Fruit fly (Drosophila melanogaster) whole organism, embryonic: Measurements from ENCODE around the gene Hand.

ENCODE experiments used
- BEAF-32 ChIP-seq: fragments of 200-800 bp; sonication (Bioruptor generic); optimal IDR thresholded peaks from 3 replicates; lab custom pipeline; 2017; ENCODE audit warnings: missing biosample characterization, missing genetic modification characterization, mild to moderate bottlenecking, moderate library complexity, missing genetic modification reagents
- CG10543 ChIP-seq: fragments of 200-800 bp; sonication (Bioruptor generic); optimal IDR thresholded peaks from 3 replicates; lab custom pipeline; 2017; ENCODE audit warnings: missing biosample characterization, mild to moderate bottlenecking, missing genetic modification characterization, moderate library complexity
- CG11695 ChIP-seq: fragments of 200-800 bp; sonication (Bioruptor generic); IDR thresholded peaks from 3 replicates; pipeline ENCODE4 v1.3.6; 2022; ENCODE audit warnings: missing biosample characterization, missing genetic modification characterization
- CG13287 ChIP-seq: fragments of 200-800 bp; sonication (Bioruptor generic); IDR thresholded peaks from 2 replicates; pipeline ENCODE4 v1.3.6; 2022; ENCODE audit warnings: missing biosample characterization, missing genetic modification characterization; ENCODE audit not compliant: partially characterized antibody
- CG13775 ChIP-seq: fragments of 200-800 bp; sonication (Bioruptor generic); optimal IDR thresholded peaks from 3 replicates; lab custom pipeline; 2017; ENCODE audit warnings: missing biosample characterization, mild to moderate bottlenecking, missing genetic modification characterization
- CG1603 ChIP-seq: fragments of 200-800 bp; sonication (Bioruptor generic); optimal IDR thresholded peaks from 2 replicates; lab custom pipeline; 2019; ENCODE audit warnings: missing biosample characterization, mild to moderate bottlenecking, missing genetic modification characterization, moderate library complexity
- CG16813 ChIP-seq: fragments of 200-800 bp; sonication (Bioruptor generic); IDR thresholded peaks from 3 replicates; pipeline ENCODE4 v1.3.6; 2022; ENCODE audit warnings: missing biosample characterization, missing genetic modification characterization; ENCODE audit not compliant: partially characterized antibody
- CG16815 ChIP-seq: fragments of 200-800 bp; sonication (Bioruptor generic); optimal IDR thresholded peaks from 3 replicates; lab custom pipeline; 2017; ENCODE audit warnings: missing biosample characterization, mild to moderate bottlenecking, missing genetic modification characterization
- CG17361 ChIP-seq: fragments of 200-800 bp; sonication (Bioruptor generic); IDR thresholded peaks from 3 replicates; pipeline ENCODE4 v1.3.6; 2022; ENCODE audit warnings: missing biosample characterization, missing genetic modification characterization
- CG17829 ChIP-seq: fragments of 200-800 bp; optimal IDR thresholded peaks from 2 replicates; lab custom pipeline; 2019; ENCODE audit warnings: missing biosample characterization, mild to moderate bottlenecking, missing genetic modification characterization, moderate library complexity
- CG30403 ChIP-seq: fragments of 200-800 bp; sonication (Bioruptor generic); optimal IDR thresholded peaks from 3 replicates; lab custom pipeline; 2016; ENCODE audit warnings: missing biosample characterization, missing genetic modification characterization
- CG3065 ChIP-seq: fragments of 200-800 bp; sonication (Bioruptor generic); optimal IDR thresholded peaks from 2 replicates; lab custom pipeline; 2016; ENCODE audit warnings: missing biosample characterization, missing genetic modification characterization
- CG42726 ChIP-seq: fragments of 200-800 bp; sonication (Bioruptor generic); IDR thresholded peaks from 2 replicates; pipeline ENCODE4 v1.3.6; 2022; ENCODE audit warnings: missing biosample characterization, missing genetic modification characterization; ENCODE audit not compliant: partially characterized antibody
- CG4730 ChIP-seq: fragments of 200-800 bp; sonication (Bioruptor generic); IDR thresholded peaks from 2 replicates; pipeline ENCODE4 v1.3.6; 2022; ENCODE audit warnings: missing biosample characterization, missing genetic modification characterization
- CG7839 ChIP-seq: fragments of 200-800 bp; sonication (Bioruptor generic); optimal IDR thresholded peaks from 3 replicates; lab custom pipeline; 2018; ENCODE audit warnings: missing biosample characterization, mild to moderate bottlenecking, missing genetic modification characterization, moderate library complexity
- CG8290 ChIP-seq, 3 experiments: fragments of 200-800 bp; sonication (Bioruptor generic); optimal IDR thresholded peaks; 2 replicates each; lab custom pipeline; 2016 to 2019; ENCODE audit warnings: missing biosample characterization in 3 of 3, missing genetic modification characterization in 3 of 3, mild to moderate bottlenecking in 2 of 3, moderate library complexity in 1 of 3
- CG8359 ChIP-seq: fragments of 200-800 bp; sonication (Bioruptor generic); optimal IDR thresholded peaks from 2 replicates; lab custom pipeline; 2017; ENCODE audit warnings: missing biosample characterization, mild to moderate bottlenecking, missing genetic modification characterization, borderline replicate concordance
- CG8924 ChIP-seq: fragments of 200-800 bp; optimal IDR thresholded peaks from 3 replicates; lab custom pipeline; 2019; ENCODE audit warnings: missing biosample characterization, mild to moderate bottlenecking, missing genetic modification characterization, moderate library complexity
- Dll ChIP-seq: fragments of 200-800 bp; sonication (Bioruptor generic); IDR thresholded peaks from 4 replicates; pipeline ENCODE4 v1.3.6; 2022; ENCODE audit warnings: missing biosample characterization, missing genetic modification characterization; ENCODE audit not compliant: partially characterized antibody
- Fer3 ChIP-seq: fragments of 200-800 bp; sonication (Bioruptor generic); optimal IDR thresholded peaks from 2 replicates; lab custom pipeline; 2018; ENCODE audit warnings: missing biosample characterization, mild to moderate bottlenecking, missing genetic modification characterization, moderate library complexity
- GATAe ChIP-seq: fragments of 200-800 bp; sonication (Bioruptor generic); conservative IDR thresholded peaks from 2 replicates; pipeline ENCODE4 v1.3.6; 2022; ENCODE audit warnings: missing biosample characterization, missing genetic modification characterization
- Hr3 ChIP-seq: fragments of 200-800 bp; sonication (Bioruptor generic); optimal IDR thresholded peaks from 3 replicates; lab custom pipeline; 2016; ENCODE audit warnings: missing biosample characterization, missing genetic modification characterization
- Mes4 ChIP-seq: fragments of 200-800 bp; sonication (Bioruptor generic); optimal IDR thresholded peaks from 2 replicates; lab custom pipeline; 2016; ENCODE audit warnings: missing biosample characterization, missing genetic modification characterization
- Optix ChIP-seq: fragments of 200-800 bp; sonication (Bioruptor generic); IDR thresholded peaks from 3 replicates; pipeline ENCODE4 v1.3.6; 2022; ENCODE audit warnings: missing biosample characterization, missing genetic modification characterization
- Ptx1 ChIP-seq: fragments of 200-800 bp; sonication (Bioruptor generic); IDR thresholded peaks from 2 replicates; pipeline ENCODE4 v1.3.6; 2022; ENCODE audit warnings: missing biosample characterization, missing genetic modification characterization
- Ravus ChIP-seq: fragments of 200-800 bp; sonication (Bioruptor generic); IDR thresholded peaks from 2 replicates; pipeline ENCODE4 v1.3.6; 2022; ENCODE audit warnings: missing biosample characterization, missing genetic modification characterization
- Side ChIP-seq: fragments of 200-800 bp; sonication (Bioruptor generic); optimal IDR thresholded peaks from 2 replicates; lab custom pipeline; 2016; ENCODE audit warnings: missing biosample characterization, missing genetic modification characterization
- Sin3A ChIP-seq: fragments of >200 bp; optimal IDR thresholded peaks from 2 replicates; lab custom pipeline; 2018
- Sox102F ChIP-seq: fragments of 200-800 bp; sonication (Bioruptor generic); optimal IDR thresholded peaks from 2 replicates; lab custom pipeline; 2018; ENCODE audit warnings: missing biosample characterization, mild to moderate bottlenecking, missing genetic modification characterization, moderate library complexity
- TFAM ChIP-seq: fragments of 200-800 bp; sonication (Bioruptor generic); optimal IDR thresholded peaks from 2 replicates; lab custom pipeline; 2017; ENCODE audit warnings: missing biosample characterization, missing genetic modification characterization, inconsistent platforms
- Xbp1 ChIP-seq: fragments of 200-800 bp; sonication (Bioruptor generic); optimal IDR thresholded peaks from 3 replicates; lab custom pipeline; 2016; ENCODE audit warnings: missing biosample characterization, mild to moderate bottlenecking, missing genetic modification characterization
- az2 ChIP-seq: fragments of 200-800 bp; sonication (Bioruptor generic); optimal IDR thresholded peaks from 3 replicates; lab custom pipeline; 2016; ENCODE audit warnings: missing biosample characterization, missing genetic modification characterization
- bab2 ChIP-seq: fragments of 200-800 bp; sonication (Bioruptor generic); optimal IDR thresholded peaks from 2 replicates; lab custom pipeline; 2016; ENCODE audit warnings: missing biosample characterization, missing genetic modification characterization
- croc ChIP-seq: fragments of 200-800 bp; sonication (Bioruptor generic); conservative IDR thresholded peaks from 3 replicates; pipeline ENCODE4 v1.3.6; 2022; ENCODE audit warnings: missing biosample characterization, missing genetic modification characterization
- da ChIP-seq: fragments of 200-800 bp; sonication (Bioruptor generic); optimal IDR thresholded peaks from 2 replicates; lab custom pipeline; 2016; ENCODE audit warnings: missing biosample characterization, missing genetic modification characterization
- gcm ChIP-seq: fragments of 200-800 bp; sonication (Bioruptor generic); optimal IDR thresholded peaks from 2 replicates; lab custom pipeline; 2019; ENCODE audit warnings: missing biosample characterization, mild to moderate bottlenecking, missing genetic modification characterization, moderate library complexity
- grau ChIP-seq: fragments of 200-800 bp; optimal IDR thresholded peaks from 3 replicates; lab custom pipeline; 2019; ENCODE audit warnings: missing biosample characterization, mild to moderate bottlenecking, missing genetic modification characterization, moderate library complexity
- grn ChIP-seq: fragments of 200-800 bp; sonication (Bioruptor generic); optimal IDR thresholded peaks from 3 replicates; lab custom pipeline; 2017; ENCODE audit warnings: missing biosample characterization, missing genetic modification characterization
- kay ChIP-seq: fragments of 200-800 bp; sonication (Bioruptor generic); optimal IDR thresholded peaks from 2 replicates; lab custom pipeline; 2016; ENCODE audit warnings: missing biosample characterization, missing genetic modification characterization
- klu ChIP-seq: fragments of 200-800 bp; sonication (Bioruptor generic); IDR thresholded peaks from 2 replicates; pipeline ENCODE4 v1.3.6; 2022; ENCODE audit warnings: missing biosample characterization, missing genetic modification characterization
- lbe ChIP-seq: fragments of 200-800 bp; sonication (Bioruptor generic); optimal IDR thresholded peaks from 2 replicates; lab custom pipeline; 2016; ENCODE audit warnings: missing biosample characterization, mild to moderate bottlenecking, missing genetic modification characterization
- lmd ChIP-seq: fragments of 200-800 bp; sonication (Bioruptor generic); IDR thresholded peaks from 2 replicates; pipeline ENCODE4 v1.3.6; 2022; ENCODE audit warnings: missing biosample characterization, missing genetic modification characterization
- nerfin-2 ChIP-seq: fragments of 200-800 bp; sonication (Bioruptor generic); IDR thresholded peaks from 2 replicates; pipeline ENCODE4 v1.3.6; 2022; ENCODE audit warnings: missing biosample characterization, missing genetic modification characterization; ENCODE audit not compliant: partially characterized antibody
- pum ChIP-seq: fragments of 200-800 bp; sonication (Bioruptor generic); optimal IDR thresholded peaks from 2 replicates; lab custom pipeline; 2016; ENCODE audit warnings: missing biosample characterization, missing genetic modification characterization
- pzg ChIP-seq: fragments of 200-800 bp; sonication (Bioruptor generic); optimal IDR thresholded peaks from 3 replicates; lab custom pipeline; 2018; ENCODE audit warnings: missing biosample characterization, mild to moderate bottlenecking, missing genetic modification characterization, moderate library complexity
- sens-2 ChIP-seq: fragments of 200-800 bp; sonication (Bioruptor generic); IDR thresholded peaks from 2 replicates; pipeline ENCODE4 v1.3.6; 2022; ENCODE audit warnings: missing biosample characterization, missing genetic modification characterization
- slp2 ChIP-seq: fragments of 200-800 bp; sonication (Bioruptor generic); optimal IDR thresholded peaks from 2 replicates; lab custom pipeline; 2016; ENCODE audit warnings: missing biosample characterization, missing genetic modification characterization
- stc ChIP-seq: fragments of 200-800 bp; sonication (Bioruptor generic); IDR thresholded peaks from 2 replicates; pipeline ENCODE4 v1.3.6; 2022; ENCODE audit warnings: missing biosample characterization, missing genetic modification characterization
- tx ChIP-seq: fragments of 200-800 bp; sonication (Bioruptor generic); optimal IDR thresholded peaks from 2 replicates; lab custom pipeline; 2016; ENCODE audit warnings: missing biosample characterization, missing genetic modification characterization

The Hand gene

dm6 chr2L:10314327-10315210 is 19.4 kb upstream of the Hand start, which contains the start of the genes Usp14 and CG4972 (continued):
- TF ChIP-seq az2 (GFP tag; lab: Kevin White, UChicago) (no peak), sens-2 (GFP tag; lab: Robert Waterston, UW) (no peak), Side (GFP tag; lab: Kevin White, UChicago) (no peak), BEAF-32 (peak; percentile 80), CG13775 (GFP tag; lab: Kevin White, UChicago) (peak; percentile 8), Dll (GFP tag; lab: Robert Waterston, UW) (peak; percentile 52; the same call in 1 of the 4 replicates), CG8290 (GFP tag; optimal IDR thresholded peaks at IDR 0.05; lab: Kevin White, UChicago) (peak; percentile 6), CG8290 (tag; optimal IDR thresholded peaks at IDR 0.05; lab: Kevin White, UChicago) (no peak), Optix (GFP tag; lab: Robert Waterston, UW) (no peak), CG8359 (GFP tag; lab: Kevin White, UChicago) (no peak), CG17361 (peak; percentile 77; the same call in 2 of the 3 replicates), pzg (GFP tag; lab: Kevin White, UChicago) (peak; percentile 40), gcm (no peak), CG11695 (GFP tag; lab: Robert Waterston, UW) (no peak), CG8924 (tag; lab: Kevin White, UChicago) (peak; percentile 40), Ravus (GFP tag; lab: Robert Waterston, UW) (no peak), CG7839 (tag; lab: Kevin White, UChicago) (no peak), Fer3 (no peak), CG4730 (GFP tag; lab: Robert Waterston, UW) (no peak), Hr3 (GFP tag; lab: Kevin White, UChicago) (peak; percentile 0), lmd (no peak), kay (GFP tag; lab: Kevin White, UChicago) (no peak), CG13287 (GFP tag; lab: Robert Waterston, UW) (peak; percentile 23; the same call in 1 of the 2 replicates), CG1603 (peak; percentile 99), CG42726 (GFP tag; lab: Robert Waterston, UW) (0 out of 2 replicates have a peak, but pooled peaks have one; percentile 9), grn (no peak), CG3065 (GFP tag; lab: Kevin White, UChicago) (no peak), GATAe (no peak), CG16813 (GFP tag; lab: Robert Waterston, UW) (0 out of 3 replicates have a peak, but pooled peaks have one; percentile 41), pum (GFP tag; lab: Kevin White, UChicago) (no peak), Sin3A (no peak), nerfin-2 (GFP tag; lab: Robert Waterston, UW) (no peak), stc (no peak), CG17829 (tag; lab: Kevin White, UChicago) (peak; percentile 19), Ptx1 (no peak), CG16815 (GFP tag; lab: Kevin White, UChicago) (no peak), da (GFP tag; lab: Kevin White, UChicago) (no peak), CG10543 (GFP tag; lab: Kevin White, UChicago) (no peak), tx (GFP tag; lab: Kevin White, UChicago) (no peak), bab2 (GFP tag; lab: Kevin White, UChicago) (no peak), Mes4 (GFP tag; lab: Kevin White, UChicago) (no peak), slp2 (no peak), croc (no peak), CG30403 (GFP tag; lab: Kevin White, UChicago) (peak; percentile 45), klu (GFP tag; lab: Robert Waterston, UW) (no peak), Xbp1 (GFP tag; lab: Kevin White, UChicago) (peak; percentile 6), grau (peak; percentile 25), Sox102F (no peak), lbe (GFP tag; lab: Kevin White, UChicago) (no peak), TFAM (no peak)
